Worm (Caenorhabditis elegans) whole organism, young adult: ENCODE measurements around the gene lron-1.

Experiments used
- D2030.7 ChIP-seq: fragments of 200-800 bp; sonication (Bioruptor generic); IDR thresholded peaks from 2 replicates; pipeline ENCODE4 v1.3.6; 2022; ENCODE audit warnings: missing genetic modification reagents, missing genetic modification characterization, missing compliant biosample characterization
- F10E7.11 ChIP-seq: sonication (generic microtip); optimal IDR thresholded peaks from 2 replicates; lab custom pipeline; 2017; ENCODE audit warnings: mild to moderate bottlenecking, missing genetic modification characterization, moderate library complexity, missing compliant biosample characterization
- K11D2.4 ChIP-seq: fragments of 200-800 bp; sonication (Bioruptor generic); IDR thresholded peaks from 2 replicates; pipeline ENCODE4 v1.3.6; 2022; ENCODE audit warnings: missing genetic modification reagents, missing genetic modification characterization, missing compliant biosample characterization
- K12H6.12 ChIP-seq: fragments of 200-800 bp; sonication (Bioruptor generic); optimal IDR thresholded peaks from 2 replicates; lab custom pipeline; 2018; ENCODE audit warnings: mild to moderate bottlenecking, missing genetic modification characterization, missing compliant biosample characterization
- Y67H2A.10 ChIP-seq: fragments of 200-800 bp; sonication (Bioruptor generic); conservative IDR thresholded peaks from 2 replicates; pipeline ENCODE4 v1.3.6; 2022; ENCODE audit warnings: missing genetic modification reagents, missing genetic modification characterization, missing compliant biosample characterization
- atf-7 ChIP-seq: sonication (generic microtip); optimal IDR thresholded peaks from 2 replicates; lab custom pipeline; 2017; ENCODE audit warnings: mild to moderate bottlenecking, missing genetic modification characterization, missing compliant biosample characterization
- ceh-79 ChIP-seq: sonication (generic microtip); optimal IDR thresholded peaks from 2 replicates; lab custom pipeline; 2017; ENCODE audit warnings: mild to moderate bottlenecking, missing genetic modification characterization, missing compliant biosample characterization
- dox-1 ChIP-seq: fragments of 200-800 bp; sonication (Bioruptor generic); IDR thresholded peaks from 2 replicates; pipeline ENCODE4 v1.3.6; 2022; ENCODE audit warnings: missing genetic modification reagents, missing genetic modification characterization, missing compliant biosample characterization
- efl-1 ChIP-seq: fragments of 150-350 bp; optimal IDR thresholded peaks from 2 replicates; lab custom pipeline; 2014; ENCODE audit warnings: missing biosample characterization, missing genetic modification reagents, missing genetic modification characterization
- him-1 ChIP-seq: sonication (generic microtip); optimal IDR thresholded peaks from 2 replicates; lab custom pipeline; 2016; ENCODE audit warnings: missing genotype, missing genetic modification reagents, missing genetic modification characterization, missing compliant biosample characterization
- lin-26 ChIP-seq: fragments of 200-800 bp; sonication (Bioruptor generic); IDR thresholded peaks from 2 replicates; pipeline ENCODE4 v1.3.6; 2022; ENCODE audit warnings: missing genetic modification reagents, missing genetic modification characterization, missing compliant biosample characterization
- lin-35 ChIP-seq, 3 experiments: fragments of 150-350 bp in 2 of 3; sonication (generic microtip) in 1 of 3; optimal IDR thresholded peaks; 2 replicates each; lab custom pipeline; 2014 to 2018; ENCODE audit warnings: missing biosample characterization in 3 of 3, missing genetic modification characterization in 3 of 3, missing genetic modification reagents in 3 of 3
- madf-8 ChIP-seq: fragments of 200-800 bp; sonication (Bioruptor generic); conservative IDR thresholded peaks from 2 replicates; pipeline ENCODE4 v1.3.6; 2022; ENCODE audit warnings: missing genetic modification reagents, missing genetic modification characterization, missing compliant biosample characterization
- rec-8 ChIP-seq, 2 experiments: sonication (generic microtip); optimal IDR thresholded peaks; 2 replicates each; lab custom pipeline; 2016; ENCODE audit warnings: mild to moderate bottlenecking in 2 of 2, missing genetic modification characterization in 2 of 2, missing genetic modification reagents in 2 of 2, missing genotype in 2 of 2, missing biosample characterization in 1 of 2, missing compliant biosample characterization in 1 of 2, moderate library complexity in 1 of 2
- rpc-1 ChIP-seq, 2 experiments: fragments of 150-350 bp in 1 of 2; sonication (generic microtip) in 1 of 2; optimal IDR thresholded peaks; 2 replicates each; lab custom pipeline; 2014 to 2018; ENCODE audit warnings: missing biosample characterization in 1 of 2, missing genetic modification characterization in 1 of 2, missing genetic modification reagents in 1 of 2, missing genotype in 1 of 2
- snpc-3.4 ChIP-seq: sonication (generic microtip); optimal IDR thresholded peaks from 2 replicates; lab custom pipeline; 2017; ENCODE audit warnings: missing genetic modification characterization, mild to moderate bottlenecking, missing compliant biosample characterization, antibody characterized with exemption, moderate library complexity, missing genotype, missing genetic modification reagents
- tbp1 ChIP-seq: fragments of 200-800 bp; sonication (Bioruptor generic); optimal IDR thresholded peaks from 2 replicates; lab custom pipeline; 2018; ENCODE audit warnings: mild to moderate bottlenecking, missing genetic modification characterization, missing compliant biosample characterization
- ztf-22 ChIP-seq: fragments of 200-800 bp; sonication (Bioruptor generic); optimal IDR thresholded peaks from 2 replicates; lab custom pipeline; 2018; ENCODE audit warnings: mild to moderate bottlenecking, missing genetic modification characterization, moderate library complexity, missing compliant biosample characterization

The lron-1 gene

DNA sequence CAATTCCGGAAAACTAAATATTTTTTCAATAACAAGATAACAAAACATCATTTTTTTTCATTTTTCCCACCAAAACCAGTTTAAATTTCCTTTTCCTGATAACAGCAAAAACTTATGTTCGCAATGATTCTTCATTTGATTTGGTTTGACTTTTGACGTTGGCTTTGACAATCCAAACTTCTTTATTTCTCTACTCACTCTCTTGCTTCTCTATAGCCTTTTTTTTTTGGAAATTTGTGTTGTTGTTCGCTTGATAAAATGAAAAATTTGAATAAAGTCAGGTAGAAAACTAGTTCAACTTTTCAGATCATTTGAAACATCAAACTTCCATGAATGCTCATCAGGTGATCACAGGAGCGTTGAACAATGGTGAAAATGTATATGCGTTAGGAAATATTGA, 38.6 kb downstream of the lron-1 start, which contains the start of gene rbc-1:
Gene rbc-1, plus strand, starts transcription at position 301 of the 400 bp plus-strand sequence.
- no peak for TF ChIP-seq atf-7
- no peak for TF ChIP-seq ztf-22
- TF ChIP-seq F10E7.11 (tag; lab: Kevin White, UChicago), result no peak
- no peak for TF ChIP-seq rpc-1 (optimal IDR thresholded peaks at IDR 0.05; lab: Kevin White, UChicago)
- no peak for TF ChIP-seq rpc-1 (tag; optimal IDR thresholded peaks at IDR 0.05; lab: Kevin White, UChicago)
- TF ChIP-seq him-1 (tag; lab: Kevin White, UChicago), result no peak
- no peak for TF ChIP-seq madf-8 (GFP tag; lab: Robert Waterston, UW)
- TF ChIP-seq K11D2.4 (GFP tag; lab: Robert Waterston, UW), result no peak
- TF ChIP-seq efl-1 (GFP tag; lab: Kevin White, UChicago), result no peak
- TF ChIP-seq K12H6.12 (tag; lab: Kevin White, UChicago), result no peak
- no peak for TF ChIP-seq lin-35 (GFP tag; optimal IDR thresholded peaks at IDR 0.05; lab: Kevin White, UChicago)
- no peak for TF ChIP-seq lin-26 (GFP tag; lab: Robert Waterston, UW)
- no peak for TF ChIP-seq Y67H2A.10 (GFP tag; lab: Robert Waterston, UW)
- TF ChIP-seq snpc-3.4 (tag; lab: Kevin White, UChicago), result no peak

- TF ChIP-seq D2030.7 (GFP tag; lab: Robert Waterston, UW), result peak; percentile 58
- TF ChIP-seq tbp1 (GFP tag; lab: Kevin White, UChicago), result peak; percentile 41
- TF ChIP-seq rpc-1 (optimal IDR thresholded peaks at IDR 0.05; lab: Kevin White, UChicago), result peak; percentile 30
- TF ChIP-seq rpc-1 (tag; optimal IDR thresholded peaks at IDR 0.05; lab: Kevin White, UChicago), result peak; percentile 65
- no peak for TF ChIP-seq ceh-79
- peak; percentile 33; the same call in 1 of the 2 replicates for TF ChIP-seq dox-1 (GFP tag; lab: Robert Waterston, UW)
- no peak for TF ChIP-seq rec-8 (tag; optimal IDR thresholded peaks at IDR 0.05; lab: Kevin White, UChicago)
Observed at ce11 chrX:14621207-14621606, 48.7 kb downstream of the lron-1 start.
